Fruit fly (Drosophila melanogaster) whole organism, embryonic: ENCODE measurements around the gene CG7069.
A peak's percentile ranks its signal among the peaks of the same experiment; 100 is the strongest.

Source experiments
- Bgb ChIP-seq: fragments of 200-800 bp; sonication (Bioruptor generic); IDR thresholded peaks from 2 replicates; pipeline ENCODE4 v1.3.6; 2022; ENCODE audit warnings: missing biosample characterization, missing genetic modification characterization; ENCODE audit not compliant: partially characterized antibody
- CG10267 ChIP-seq: fragments of 200-800 bp; sonication (Bioruptor generic); optimal IDR thresholded peaks from 2 replicates; lab custom pipeline; 2018; ENCODE audit warnings: missing biosample characterization, mild to moderate bottlenecking, missing genetic modification characterization, moderate library complexity
- CG11560 ChIP-seq: fragments of 200-800 bp; sonication (Bioruptor generic); IDR thresholded peaks from 3 replicates; pipeline ENCODE4 v1.3.6; 2022; ENCODE audit warnings: missing biosample characterization, missing genetic modification characterization
- CG13287 ChIP-seq: fragments of 200-800 bp; sonication (Bioruptor generic); IDR thresholded peaks from 2 replicates; pipeline ENCODE4 v1.3.6; 2022; ENCODE audit warnings: missing biosample characterization, missing genetic modification characterization; ENCODE audit not compliant: partially characterized antibody
- CG14014 ChIP-seq: fragments of 200-800 bp; sonication (Bioruptor generic); IDR thresholded peaks from 2 replicates; pipeline ENCODE4 v1.3.6; 2022; ENCODE audit warnings: missing biosample characterization, missing genetic modification characterization
- CG14710 ChIP-seq: fragments of 200-800 bp; sonication (Bioruptor generic); optimal IDR thresholded peaks from 3 replicates; lab custom pipeline; 2019; ENCODE audit warnings: missing biosample characterization, mild to moderate bottlenecking, missing genetic modification characterization, moderate library complexity
- CG14860 ChIP-seq: fragments of 200-800 bp; sonication (Bioruptor generic); IDR thresholded peaks from 3 replicates; pipeline ENCODE4 v1.3.6; 2022; ENCODE audit warnings: missing biosample characterization, missing genetic modification characterization; ENCODE audit not compliant: partially characterized antibody
- CG1603 ChIP-seq: fragments of 200-800 bp; sonication (Bioruptor generic); optimal IDR thresholded peaks from 2 replicates; lab custom pipeline; 2019; ENCODE audit warnings: missing biosample characterization, mild to moderate bottlenecking, missing genetic modification characterization, moderate library complexity
- CG16813 ChIP-seq: fragments of 200-800 bp; sonication (Bioruptor generic); IDR thresholded peaks from 3 replicates; pipeline ENCODE4 v1.3.6; 2022; ENCODE audit warnings: missing biosample characterization, missing genetic modification characterization; ENCODE audit not compliant: partially characterized antibody
- CG2712 ChIP-seq: fragments of 200-800 bp; optimal IDR thresholded peaks from 3 replicates; lab custom pipeline; 2019; ENCODE audit warnings: missing biosample characterization, mild to moderate bottlenecking, missing genetic modification characterization, moderate library complexity
- CG34224 ChIP-seq: fragments of 200-800 bp; sonication (Bioruptor generic); IDR thresholded peaks from 3 replicates; pipeline ENCODE4 v1.3.6; 2022; ENCODE audit warnings: missing biosample characterization, missing genetic modification characterization; ENCODE audit not compliant: partially characterized antibody
- CG3838 ChIP-seq: fragments of 200-800 bp; sonication (Bioruptor generic); optimal IDR thresholded peaks from 3 replicates; lab custom pipeline; 2016; ENCODE audit warnings: missing biosample characterization, missing genetic modification characterization
- CG4404 ChIP-seq: fragments of 200-800 bp; sonication (Bioruptor generic); IDR thresholded peaks from 2 replicates; pipeline ENCODE4 v1.3.6; 2022; ENCODE audit warnings: missing biosample characterization, missing genetic modification characterization
- CG6689 ChIP-seq: fragments of 200-800 bp; sonication (Bioruptor generic); IDR thresholded peaks from 2 replicates; pipeline ENCODE4 v1.3.6; 2022; ENCODE audit warnings: missing biosample characterization, missing genetic modification characterization
- CG6791 ChIP-seq: fragments of 200-800 bp; sonication (Bioruptor generic); IDR thresholded peaks from 3 replicates; pipeline ENCODE4 v1.3.6; 2022; ENCODE audit warnings: missing biosample characterization, missing genetic modification characterization; ENCODE audit not compliant: partially characterized antibody
- CG7963 ChIP-seq: fragments of 200-800 bp; sonication (Bioruptor generic); IDR thresholded peaks from 3 replicates; pipeline ENCODE4 v1.3.6; 2022; ENCODE audit warnings: missing biosample characterization, missing genetic modification characterization; ENCODE audit not compliant: partially characterized antibody
- CG9437 ChIP-seq: fragments of 200-800 bp; sonication (Bioruptor generic); optimal IDR thresholded peaks from 2 replicates; lab custom pipeline; 2018; ENCODE audit warnings: missing biosample characterization, mild to moderate bottlenecking, missing genetic modification characterization
- Dad ChIP-seq: fragments of 200-800 bp; sonication (Bioruptor generic); optimal IDR thresholded peaks from 3 replicates; lab custom pipeline; 2016; ENCODE audit warnings: missing biosample characterization, missing genetic modification characterization
- Dll ChIP-seq: fragments of 200-800 bp; sonication (Bioruptor generic); IDR thresholded peaks from 4 replicates; pipeline ENCODE4 v1.3.6; 2022; ENCODE audit warnings: missing biosample characterization, missing genetic modification characterization; ENCODE audit not compliant: partially characterized antibody
- Dp ChIP-seq: fragments of 200-800 bp; sonication (Bioruptor generic); optimal IDR thresholded peaks from 2 replicates; lab custom pipeline; 2018; ENCODE audit warnings: missing biosample characterization, mild to moderate bottlenecking, missing genetic modification characterization, moderate library complexity
- Dref ChIP-seq: fragments of 200-800 bp; sonication (Bioruptor generic); IDR thresholded peaks from 2 replicates; pipeline ENCODE4 v1.3.6; 2022; ENCODE audit warnings: missing biosample characterization, missing genetic modification characterization
- MBD-R2 ChIP-seq: fragments of 200-800 bp; sonication (Bioruptor generic); IDR thresholded peaks from 2 replicates; pipeline ENCODE4 v1.3.6; 2022; ENCODE audit warnings: missing biosample characterization, missing genetic modification characterization
- Scr ChIP-seq: fragments of 200-800 bp; sonication (Bioruptor generic); IDR thresholded peaks from 2 replicates; pipeline ENCODE4 v1.3.6; 2022; ENCODE audit warnings: missing biosample characterization, missing genetic modification characterization; ENCODE audit not compliant: partially characterized antibody
- Sry-δ ChIP-seq: fragments of 200-800 bp; sonication (Bioruptor generic); optimal IDR thresholded peaks from 2 replicates; lab custom pipeline; 2016; ENCODE audit warnings: missing biosample characterization, missing genetic modification characterization
- Tbp ChIP-seq: fragments of >200 bp; optimal IDR thresholded peaks from 2 replicates; lab custom pipeline; 2018; ENCODE audit warnings: missing biosample characterization, missing genetic modification characterization
- amos ChIP-seq: fragments of 200-800 bp; sonication (Bioruptor generic); IDR thresholded peaks from 2 replicates; pipeline ENCODE4 v1.3.6; 2022; ENCODE audit warnings: missing biosample characterization, missing genetic modification characterization; ENCODE audit not compliant: partially characterized antibody
- ato ChIP-seq: fragments of 200-800 bp; sonication (Bioruptor generic); IDR thresholded peaks from 2 replicates; pipeline ENCODE4 v1.3.6; 2022; ENCODE audit warnings: missing biosample characterization, missing genetic modification characterization; ENCODE audit not compliant: partially characterized antibody
- bbx ChIP-seq: fragments of 200-800 bp; sonication (Bioruptor generic); IDR thresholded peaks from 2 replicates; pipeline ENCODE4 v1.3.6; 2022; ENCODE audit warnings: missing biosample characterization, missing genetic modification characterization; ENCODE audit not compliant: partially characterized antibody
- chinmo ChIP-seq: fragments of 200-800 bp; sonication (Bioruptor generic); IDR thresholded peaks from 4 replicates; pipeline ENCODE4 v1.3.6; 2022; ENCODE audit warnings: missing biosample characterization, missing genetic modification characterization; ENCODE audit not compliant: partially characterized antibody
- crp ChIP-seq, 2 experiments: fragments of 200-800 bp; sonication (Bioruptor generic); optimal IDR thresholded peaks; 2 replicates in 1 of 2; 3 replicates in 1 of 2; lab custom pipeline; 2017; ENCODE audit warnings: missing biosample characterization in 2 of 2, missing genetic modification characterization in 2 of 2, mild to moderate bottlenecking in 1 of 2, moderate library complexity in 1 of 2
- hb ChIP-seq: fragments of 200-800 bp; sonication (Bioruptor generic); IDR thresholded peaks from 3 replicates; pipeline ENCODE4 v1.3.6; 2022; ENCODE audit warnings: missing biosample characterization, missing genetic modification characterization; ENCODE audit not compliant: partially characterized antibody
- hbn ChIP-seq: fragments of 200-800 bp; sonication (Bioruptor generic); IDR thresholded peaks from 2 replicates; pipeline ENCODE4 v1.3.6; 2022; ENCODE audit warnings: missing biosample characterization, missing genetic modification characterization; ENCODE audit not compliant: partially characterized antibody
- inv ChIP-seq: fragments of 200-800 bp; sonication (Bioruptor generic); IDR thresholded peaks from 2 replicates; pipeline ENCODE4 v1.3.6; 2022; ENCODE audit warnings: missing biosample characterization, missing genetic modification characterization; ENCODE audit not compliant: partially characterized antibody
- mld ChIP-seq: fragments of 200-800 bp; sonication (Bioruptor generic); IDR thresholded peaks from 3 replicates; pipeline ENCODE4 v1.3.6; 2022; ENCODE audit warnings: missing biosample characterization, missing genetic modification characterization; ENCODE audit not compliant: partially characterized antibody
- nerfin-2 ChIP-seq: fragments of 200-800 bp; sonication (Bioruptor generic); IDR thresholded peaks from 2 replicates; pipeline ENCODE4 v1.3.6; 2022; ENCODE audit warnings: missing biosample characterization, missing genetic modification characterization; ENCODE audit not compliant: partially characterized antibody
- pb ChIP-seq: fragments of 200-800 bp; sonication (Bioruptor generic); optimal IDR thresholded peaks from 3 replicates; lab custom pipeline; 2016; ENCODE audit warnings: missing biosample characterization, missing genetic modification characterization
- pfk ChIP-seq: fragments of 200-800 bp; sonication (Bioruptor generic); optimal IDR thresholded peaks from 2 replicates; lab custom pipeline; 2018; ENCODE audit warnings: missing biosample characterization, mild to moderate bottlenecking, missing genetic modification characterization, moderate library complexity
- row ChIP-seq: fragments of 200-800 bp; sonication (Bioruptor generic); IDR thresholded peaks from 3 replicates; pipeline ENCODE4 v1.3.6; 2022; ENCODE audit warnings: missing biosample characterization, missing genetic modification characterization
- sna ChIP-seq: fragments of 200-800 bp; sonication (Bioruptor generic); IDR thresholded peaks from 2 replicates; pipeline ENCODE4 v1.3.6; 2022; ENCODE audit warnings: missing biosample characterization, missing genetic modification characterization; ENCODE audit not compliant: partially characterized antibody
- stwl ChIP-seq: fragments of 200-800 bp; sonication (Bioruptor generic); optimal IDR thresholded peaks from 3 replicates; lab custom pipeline; 2018; ENCODE audit warnings: missing biosample characterization, mild to moderate bottlenecking, missing genetic modification characterization, moderate library complexity
- tll ChIP-seq, 2 experiments: fragments of 200-800 bp in 1 of 2; fragments of >200 bp in 1 of 2; sonication (Bioruptor generic) in 1 of 2; optimal IDR thresholded peaks; 2 replicates each; lab custom pipeline; 2017 to 2019; ENCODE audit warnings: missing biosample characterization in 2 of 2, missing genetic modification characterization in 2 of 2, mild to moderate bottlenecking in 1 of 2, moderate library complexity in 1 of 2
- tna ChIP-seq: fragments of 200-800 bp; sonication (Bioruptor generic); IDR thresholded peaks from 2 replicates; pipeline ENCODE4 v1.3.6; 2022; ENCODE audit warnings: missing biosample characterization, missing genetic modification characterization; ENCODE audit not compliant: partially characterized antibody
- toy ChIP-seq: fragments of 200-800 bp; sonication (Bioruptor generic); IDR thresholded peaks from 2 replicates; pipeline ENCODE4 v1.3.6; 2022; ENCODE audit warnings: missing biosample characterization, missing genetic modification characterization
- unc-4 ChIP-seq: fragments of 200-800 bp; sonication (Bioruptor generic); IDR thresholded peaks from 2 replicates; pipeline ENCODE4 v1.3.6; 2022; ENCODE audit warnings: missing biosample characterization, missing genetic modification characterization; ENCODE audit not compliant: partially characterized antibody
- vvl ChIP-seq: fragments of 200-800 bp; sonication (Bioruptor generic); IDR thresholded peaks from 2 replicates; pipeline ENCODE4 v1.3.6; 2022; ENCODE audit warnings: missing biosample characterization, missing genetic modification characterization

CG7069 gene

dm6 chr3R:22379942-22380341, 7.3 kb downstream of the CG7069 start, which contains the start of gene CG34149 (continued):
- TF ChIP-seq Dref (GFP tag; lab: Robert Waterston, UW) (peak; percentile 63), CG6689 (no peak), CG34224 (peak; percentile 53; the same call in 1 of the 3 replicates)

dm6 chr3R:22381077-22381476, 8.4 kb downstream of the CG7069 start, which contains the start of gene CG43342:
TSS of gene CG43342 (plus strand) at chr3R:22381340.
- TF ChIP-seq CG10267 (tag; lab: Kevin White, UChicago), result peak; percentile 6
- TF ChIP-seq CG6791, result peak; percentile 85
- no peak for TF ChIP-seq CG9437
- peak; percentile 37 for TF ChIP-seq CG1603 (tag; lab: Kevin White, UChicago)
- TF ChIP-seq stwl, result peak; percentile 73
- TF ChIP-seq CG4404 (GFP tag; lab: Robert Waterston, UW), result no peak
- peak; percentile 81 for TF ChIP-seq sna
- TF ChIP-seq CG14014 (GFP tag; lab: Robert Waterston, UW), result no peak
- TF ChIP-seq CG7963 (GFP tag; lab: Robert Waterston, UW), result peak; percentile 84
- TF ChIP-seq hb (GFP tag; lab: Robert Waterston, UW), result peak; percentile 82
- TF ChIP-seq CG14710, result peak; percentile 9
- no peak for TF ChIP-seq toy (GFP tag; lab: Robert Waterston, UW)
- TF ChIP-seq amos (GFP tag; lab: Robert Waterston, UW), result peak; percentile 77
- TF ChIP-seq bbx (GFP tag; lab: Robert Waterston, UW), result peak; percentile 84
- peak; percentile 71; the same call in 2 of the 3 replicates for TF ChIP-seq CG11560 (tag; lab: Robert Waterston, UW)
- peak in 1 of 2 experiments; percentile 72 for TF ChIP-seq crp (GFP tag; optimal IDR thresholded peaks at IDR 0.05; lab: Kevin White, UChicago)
- peak; percentile 49; the same call in 1 of the 2 replicates for TF ChIP-seq inv (GFP tag; lab: Robert Waterston, UW)
- no peak for TF ChIP-seq CG3838 (GFP tag; lab: Kevin White, UChicago)
- no peak for TF ChIP-seq Tbp (GFP tag; lab: Kevin White, UChicago)
- TF ChIP-seq Dref (GFP tag; lab: Robert Waterston, UW), result peak; percentile 83
- TF ChIP-seq row (GFP tag; lab: Robert Waterston, UW), result no peak
- peak; percentile 76 for TF ChIP-seq unc-4 (GFP tag; lab: Robert Waterston, UW)
- TF ChIP-seq nerfin-2 (GFP tag; lab: Robert Waterston, UW), result peak; percentile 85
- peak; percentile 82 for TF ChIP-seq Dll (GFP tag; lab: Robert Waterston, UW)
- peak; percentile 59 for TF ChIP-seq MBD-R2
- TF ChIP-seq pfk, result no peak
- peak; percentile 76; the same call in 2 of the 3 replicates for TF ChIP-seq mld (GFP tag; lab: Robert Waterston, UW)
- TF ChIP-seq pb (GFP tag; lab: Kevin White, UChicago), result no peak
- peak; percentile 85 for TF ChIP-seq CG13287 (GFP tag; lab: Robert Waterston, UW)
- peak; percentile 84 for TF ChIP-seq CG34224
- TF ChIP-seq hbn, result peak; percentile 63
- peak; percentile 78 for TF ChIP-seq Scr (GFP tag; lab: Robert Waterston, UW)
- TF ChIP-seq CG16813 (GFP tag; lab: Robert Waterston, UW), result peak; percentile 75
- peak; percentile 81 for TF ChIP-seq ato (GFP tag; lab: Robert Waterston, UW)
- TF ChIP-seq CG2712 (tag; lab: Kevin White, UChicago), result peak; percentile 46
- TF ChIP-seq tll (GFP tag; optimal IDR thresholded peaks at IDR 0.05; lab: Kevin White, UChicago), result no peak
- TF ChIP-seq vvl (GFP tag; lab: Robert Waterston, UW), result peak; percentile 17; the same call in 1 of the 2 replicates
- TF ChIP-seq Dad (GFP tag; lab: Kevin White, UChicago), result no peak
- TF ChIP-seq Sry-δ (GFP tag; lab: Kevin White, UChicago), result peak; percentile 82
- peak; percentile 89 for TF ChIP-seq tna
- TF ChIP-seq Bgb (GFP tag; lab: Robert Waterston, UW), result peak; percentile 85
- peak; percentile 82 for TF ChIP-seq CG14860 (GFP tag; lab: Robert Waterston, UW)
- TF ChIP-seq Dp, result peak; percentile 74
- peak; percentile 79; the same call in 1 of the 4 replicates for TF ChIP-seq chinmo (GFP tag; lab: Robert Waterston, UW)
